Worm (Caenorhabditis elegans) whole organism, late embryonic: ENCODE data around the gene C37H5.13.

Experiments
- C08G9.2 ChIP-seq: sonication (generic microtip); optimal IDR thresholded peaks from 2 replicates; lab custom pipeline; 2016; ENCODE audit warnings: mild to moderate bottlenecking, missing genetic modification characterization, moderate library complexity, missing compliant biosample characterization
- C38D4.7 ChIP-seq: fragments of 200-800 bp; sonication (Bioruptor generic); optimal IDR thresholded peaks from 2 replicates; lab custom pipeline; 2018; ENCODE audit warnings: mild to moderate bottlenecking, missing genetic modification characterization, moderate library complexity, missing compliant biosample characterization
- F13H6.1 ChIP-seq: sonication (generic microtip); optimal IDR thresholded peaks from 2 replicates; lab custom pipeline; 2016; ENCODE audit warnings: missing genetic modification characterization, missing compliant biosample characterization
- K02D7.2 ChIP-seq: sonication (generic microtip); optimal IDR thresholded peaks from 2 replicates; lab custom pipeline; 2017; ENCODE audit warnings: mild to moderate bottlenecking, missing genetic modification characterization, missing compliant biosample characterization
- T23F11.4 ChIP-seq: fragments of 200-800 bp; sonication (Bioruptor generic); optimal IDR thresholded peaks from 2 replicates; lab custom pipeline; 2018; ENCODE audit warnings: mild to moderate bottlenecking, missing genetic modification characterization, missing compliant biosample characterization
- ahr-1 ChIP-seq: sonication (generic microtip); optimal IDR thresholded peaks from 2 replicates; lab custom pipeline; 2016; ENCODE audit warnings: missing genetic modification characterization, missing compliant biosample characterization
- ceh-18 ChIP-seq: sonication (generic microtip); optimal IDR thresholded peaks from 2 replicates; lab custom pipeline; 2016; ENCODE audit warnings: missing genetic modification characterization, missing compliant biosample characterization
- ceh-19 ChIP-seq: fragments of 200-800 bp; sonication (Bioruptor generic); optimal IDR thresholded peaks from 2 replicates; lab custom pipeline; 2018; ENCODE audit warnings: mild to moderate bottlenecking, missing genetic modification characterization, missing compliant biosample characterization
- ceh-2 ChIP-seq: sonication (generic microtip); optimal IDR thresholded peaks from 2 replicates; lab custom pipeline; 2016; ENCODE audit warnings: missing genotype, missing genetic modification characterization, missing compliant biosample characterization
- ceh-24 ChIP-seq: sonication (generic microtip); optimal IDR thresholded peaks from 2 replicates; lab custom pipeline; 2016; ENCODE audit warnings: mild to moderate bottlenecking, missing genetic modification characterization, missing compliant biosample characterization
- ceh-31 ChIP-seq: sonication (generic microtip); optimal IDR thresholded peaks from 2 replicates; lab custom pipeline; 2016; ENCODE audit warnings: missing genetic modification characterization, missing compliant biosample characterization
- ceh-34 ChIP-seq: sonication (generic microtip); optimal IDR thresholded peaks from 2 replicates; lab custom pipeline; 2016; ENCODE audit warnings: mild to moderate bottlenecking, missing genetic modification characterization, missing compliant biosample characterization
- ceh-45 ChIP-seq: fragments of 200-800 bp; sonication (Bioruptor generic); IDR thresholded peaks from 2 replicates; pipeline ENCODE4 v1.3.6; 2022; ENCODE audit warnings: missing genetic modification reagents, missing genetic modification characterization, missing compliant biosample characterization
- ceh-6 ChIP-seq: fragments of 200-800 bp; sonication (Bioruptor generic); optimal IDR thresholded peaks from 2 replicates; lab custom pipeline; 2018; ENCODE audit warnings: mild to moderate bottlenecking, missing genetic modification characterization, missing compliant biosample characterization
- ceh-9 ChIP-seq: sonication (generic microtip); optimal IDR thresholded peaks from 2 replicates; lab custom pipeline; 2016; ENCODE audit warnings: mild to moderate bottlenecking, missing genetic modification characterization, inconsistent platforms, missing compliant biosample characterization
- che-1 ChIP-seq: sonication (generic microtip); optimal IDR thresholded peaks from 2 replicates; lab custom pipeline; 2016; ENCODE audit warnings: mild to moderate bottlenecking, missing genetic modification characterization, missing compliant biosample characterization
- dmd-4 ChIP-seq: sonication (generic microtip); optimal IDR thresholded peaks from 2 replicates; lab custom pipeline; 2016; ENCODE audit warnings: borderline replicate concordance, missing genetic modification characterization, missing compliant biosample characterization
- dve-1 ChIP-seq: sonication (generic microtip); optimal IDR thresholded peaks from 2 replicates; lab custom pipeline; 2017; ENCODE audit warnings: antibody characterized with exemption, mild to moderate bottlenecking, missing genetic modification characterization, missing compliant biosample characterization
- elt-2 ChIP-seq: sonication (generic microtip); optimal IDR thresholded peaks from 2 replicates; lab custom pipeline; 2016; ENCODE audit warnings: missing genetic modification reagents, missing genetic modification characterization, missing compliant biosample characterization
- elt-4 ChIP-seq: sonication (generic microtip); optimal IDR thresholded peaks from 2 replicates; lab custom pipeline; 2016; ENCODE audit warnings: missing genetic modification characterization, missing compliant biosample characterization
- eyg-1 ChIP-seq: sonication (generic microtip); optimal IDR thresholded peaks from 2 replicates; lab custom pipeline; 2016; ENCODE audit warnings: missing genotype, missing genetic modification characterization, missing compliant biosample characterization
- fkh-10 ChIP-seq: fragments of 150-350 bp; optimal IDR thresholded peaks from 2 replicates; lab custom pipeline; 2014; ENCODE audit warnings: missing biosample characterization, missing genetic modification reagents, missing genetic modification characterization
- hlh-30 ChIP-seq: sonication (generic microtip); optimal IDR thresholded peaks from 2 replicates; lab custom pipeline; 2017; ENCODE audit warnings: antibody characterized with exemption, missing genetic modification characterization, missing compliant biosample characterization; ENCODE audit not compliant: insufficient read depth
- hlh-8 ChIP-seq: sonication (generic microtip); optimal IDR thresholded peaks from 2 replicates; lab custom pipeline; 2016; ENCODE audit warnings: missing genotype, missing genetic modification characterization, missing compliant biosample characterization
- lim-6 ChIP-seq: sonication (generic microtip); optimal IDR thresholded peaks from 2 replicates; lab custom pipeline; 2016; ENCODE audit warnings: missing genetic modification characterization, missing compliant biosample characterization
- mec-3 ChIP-seq: sonication (generic microtip); optimal IDR thresholded peaks from 2 replicates; lab custom pipeline; 2016; ENCODE audit warnings: borderline replicate concordance, missing genetic modification characterization, missing compliant biosample characterization
- nfya-1 ChIP-seq: sonication (generic microtip); optimal IDR thresholded peaks from 2 replicates; lab custom pipeline; 2017; ENCODE audit warnings: missing genetic modification characterization, mild to moderate bottlenecking, missing compliant biosample characterization, antibody characterized with exemption, moderate library complexity
- nhr-11 ChIP-seq: fragments of 150-350 bp; optimal IDR thresholded peaks from 2 replicates; lab custom pipeline; 2014; ENCODE audit warnings: missing biosample characterization, missing genetic modification characterization
- npax-4 ChIP-seq: sonication (generic microtip); optimal IDR thresholded peaks from 2 replicates; lab custom pipeline; 2016; ENCODE audit warnings: missing genetic modification characterization, missing compliant biosample characterization
- pros-1 ChIP-seq: fragments of 150-350 bp; optimal IDR thresholded peaks from 2 replicates; lab custom pipeline; 2014; ENCODE audit warnings: missing biosample characterization, missing genetic modification reagents, missing genetic modification characterization
- ref-2 ChIP-seq: sonication (generic microtip); optimal IDR thresholded peaks from 2 replicates; lab custom pipeline; 2016; ENCODE audit warnings: missing genetic modification characterization, missing compliant biosample characterization
- sox-2 ChIP-seq: fragments of 200-800 bp; sonication (Bioruptor generic); IDR thresholded peaks from 2 replicates; pipeline ENCODE4 v1.3.6; 2022; ENCODE audit warnings: missing genetic modification reagents, missing genetic modification characterization, missing compliant biosample characterization
- sox-4 ChIP-seq: sonication (generic microtip); optimal IDR thresholded peaks from 2 replicates; lab custom pipeline; 2017; ENCODE audit warnings: mild to moderate bottlenecking, missing genetic modification characterization, inconsistent platforms, missing compliant biosample characterization
- tbx-2 ChIP-seq: sonication (generic microtip); optimal IDR thresholded peaks from 2 replicates; lab custom pipeline; 2016; ENCODE audit warnings: missing genetic modification characterization, missing compliant biosample characterization
- ttx-3 ChIP-seq: sonication (generic microtip); optimal IDR thresholded peaks from 2 replicates; lab custom pipeline; 2016; ENCODE audit warnings: missing genetic modification reagents, missing genetic modification characterization, missing compliant biosample characterization
- unc-3 ChIP-seq, 2 experiments: fragments of 200-800 bp in 1 of 2; sonication (Bioruptor generic) in 1 of 2; sonication (generic microtip) in 1 of 2; conservative IDR thresholded peaks in 1 of 2; optimal IDR thresholded peaks in 1 of 2; 2 replicates each; pipeline versions ENCODE4 v1.3.6 to Lab custom; 2016 to 2022; ENCODE audit warnings: missing compliant biosample characterization in 2 of 2, missing genetic modification characterization in 2 of 2, missing genetic modification reagents in 1 of 2
- unc-42 ChIP-seq: sonication (generic microtip); optimal IDR thresholded peaks from 2 replicates; lab custom pipeline; 2016; ENCODE audit warnings: missing genotype, missing genetic modification characterization, missing compliant biosample characterization
- unc-55 ChIP-seq: sonication (generic microtip); optimal IDR thresholded peaks from 2 replicates; lab custom pipeline; 2017; ENCODE audit warnings: missing biosample characterization, missing genetic modification reagents, missing genetic modification characterization
- zip-5 ChIP-seq: sonication (generic microtip); optimal IDR thresholded peaks from 2 replicates; lab custom pipeline; 2016; ENCODE audit warnings: missing genetic modification characterization, missing compliant biosample characterization

C37H5.13 gene

DNA sequence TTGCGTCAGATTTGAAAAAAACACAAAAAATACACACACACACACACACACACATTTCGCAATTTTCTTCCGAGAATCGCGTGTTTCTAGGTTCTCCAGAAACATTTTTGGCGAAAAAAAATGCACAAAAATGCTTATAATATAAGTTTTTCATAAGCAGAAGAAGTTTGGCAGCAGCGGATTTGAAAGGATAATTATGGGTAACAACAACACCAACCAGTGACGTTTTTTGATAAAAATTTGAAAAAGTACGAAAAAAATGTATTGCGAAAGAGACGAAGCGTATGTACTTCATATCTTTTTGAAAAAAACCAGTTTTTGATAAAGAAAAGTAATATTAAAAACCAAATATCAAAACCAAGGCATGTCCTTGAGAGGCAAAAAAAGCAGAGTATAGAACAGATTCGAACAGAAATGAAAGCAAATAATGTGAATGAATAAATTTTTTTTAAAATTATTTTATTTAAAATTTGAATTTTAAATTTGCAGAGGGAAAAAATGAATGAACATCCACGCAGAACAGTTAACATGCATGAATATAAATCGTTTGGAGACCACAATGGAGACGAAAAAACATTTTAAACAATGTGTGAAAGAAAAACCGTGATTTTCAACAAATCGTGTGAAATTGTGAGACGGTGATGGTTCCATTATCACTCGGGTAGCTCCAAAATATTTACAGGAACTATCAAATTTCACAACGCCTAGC lies 38.9 kb downstream of the C37H5.13 start:
- TF ChIP-seq nhr-11 (tag; lab: Kevin White, UChicago) (no peak), dmd-4 (tag; lab: Kevin White, UChicago) (no peak), mec-3 (tag; lab: Kevin White, UChicago) (no peak), ceh-6 (GFP tag; lab: Kevin White, UChicago) (no peak), fkh-10 (no peak)
- TF ChIP-seq, all 69 proteins: peak for 0

- no peak for TF ChIP-seq K02D7.2 (tag; lab: Kevin White, UChicago)
- TF ChIP-seq elt-2 (tag; lab: Kevin White, UChicago), result no peak
- TF ChIP-seq npax-4 (tag; lab: Kevin White, UChicago), result no peak
- TF ChIP-seq F13H6.1, result no peak
- no peak for TF ChIP-seq ceh-6 (GFP tag; lab: Kevin White, UChicago)
- no peak for TF ChIP-seq C08G9.2 (tag; lab: Kevin White, UChicago)
- TF ChIP-seq hlh-8, result no peak
- no peak for TF ChIP-seq tbx-2 (tag; lab: Kevin White, UChicago)
- no peak for TF ChIP-seq dve-1 (tag; lab: Kevin White, UChicago)
- TF ChIP-seq C38D4.7 (GFP tag; lab: Kevin White, UChicago), result no peak
- no peak for TF ChIP-seq ahr-1
- no peak for TF ChIP-seq ref-2 (tag; lab: Kevin White, UChicago)
- no peak for TF ChIP-seq elt-4 (tag; lab: Kevin White, UChicago)
- TF ChIP-seq sox-2 (GFP tag; lab: Robert Waterston, UW), result no peak
- no peak for TF ChIP-seq ceh-24 (tag; lab: Kevin White, UChicago)
- TF ChIP-seq sox-4 (tag; lab: Kevin White, UChicago), result no peak
- no peak for TF ChIP-seq ceh-18 (tag; lab: Kevin White, UChicago)
- no peak for TF ChIP-seq zip-5 (tag; lab: Kevin White, UChicago)
- no peak for TF ChIP-seq che-1
- TF ChIP-seq eyg-1 (tag; lab: Kevin White, UChicago), result no peak
These were observed 39.5 kb downstream of the C37H5.13 start, which contains the start of gene adss-1 for ce11 chrV:4823323-4823682. adss-1 (minus strand) TSS chrV:4823423.

DNA sequence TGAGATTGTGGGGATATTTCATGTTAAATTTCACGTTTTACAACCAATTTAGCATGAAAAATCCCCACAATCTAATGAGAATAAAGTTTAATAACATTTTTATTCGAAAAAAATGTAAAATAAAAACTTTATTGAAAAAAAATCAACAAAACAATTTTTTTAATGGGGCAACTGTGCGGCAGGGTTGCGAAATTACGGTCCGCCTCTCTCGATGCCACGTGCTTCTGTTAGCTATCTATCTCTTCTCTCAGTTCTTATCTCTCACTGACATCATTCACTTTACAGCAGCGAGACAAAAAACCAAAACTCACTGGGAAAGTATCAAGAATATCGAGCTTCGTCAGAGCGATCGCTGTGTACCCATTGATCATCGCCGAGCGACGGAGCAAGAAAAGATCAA lies 42.2 kb downstream of the C37H5.13 start:
- TF ChIP-seq ceh-45 (GFP tag; lab: Robert Waterston, UW) (no peak), unc-3 (GFP tag; conservative IDR thresholded peaks at IDR 0.05; lab: Robert Waterston, UW) (no peak), unc-3 (tag; optimal IDR thresholded peaks at IDR 0.05; lab: Kevin White, UChicago) (no peak), ttx-3 (tag; lab: Kevin White, UChicago) (no peak), mec-3 (tag; lab: Kevin White, UChicago) (no peak), eyg-1 (tag; lab: Kevin White, UChicago) (no peak)

- TF ChIP-seq fkh-10 (no peak), lim-6 (tag; lab: Kevin White, UChicago) (no peak)
These were observed 44.2 kb downstream of the C37H5.13 start, which contains the start of gene ccep-97 for ce11 chrV:4818563-4818962. ccep-97 (minus strand) TSS chrV:4818663.

DNA sequence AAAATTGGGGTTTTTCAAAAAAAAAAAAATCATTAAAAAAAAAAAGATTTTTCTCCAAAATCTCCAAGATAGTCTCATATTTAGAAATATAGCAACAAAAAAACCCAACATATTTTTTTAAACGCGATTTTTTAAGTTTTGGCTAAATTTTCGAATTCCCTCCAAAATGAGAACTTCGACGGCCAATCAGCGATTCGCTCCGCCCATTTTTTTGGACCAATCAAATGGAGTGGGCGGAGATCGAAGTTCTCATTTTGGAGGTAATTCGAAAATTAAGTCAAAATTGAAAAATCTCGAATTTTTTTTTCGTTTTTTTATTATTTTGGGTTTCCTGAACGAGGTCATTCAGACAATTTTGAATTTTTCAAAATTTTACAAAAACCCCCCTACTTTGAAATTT lies 48.9 kb downstream of the C37H5.13 start:
- peak; percentile 53 for TF ChIP-seq nfya-1 (tag; lab: Kevin White, UChicago)
- no peak for TF ChIP-seq ceh-9
- TF ChIP-seq, all 69 proteins: peak for 1

- TF ChIP-seq ceh-31 (tag; lab: Kevin White, UChicago) (peak; percentile 57), unc-55 (GFP tag; lab: Kevin White, UChicago) (peak; percentile 43), T23F11.4 (no peak), nfya-1 (tag; lab: Kevin White, UChicago) (peak; percentile 56), ceh-19 (GFP tag; lab: Kevin White, UChicago) (peak; percentile 31), ceh-18 (tag; lab: Kevin White, UChicago) (peak; percentile 43), fkh-10 (no peak), pros-1 (peak; percentile 43), ceh-34 (tag; lab: Kevin White, UChicago) (peak; percentile 29), ceh-2 (peak; percentile 26), npax-4 (tag; lab: Kevin White, UChicago) (no peak), hlh-8 (peak; percentile 4), unc-42 (tag; lab: Kevin White, UChicago) (peak; percentile 24), tbx-2 (tag; lab: Kevin White, UChicago) (peak; percentile 40), hlh-30 (tag; lab: Kevin White, UChicago) (no peak)
These were observed 52.1 kb downstream of the C37H5.13 start for ce11 chrV:4810653-4811052.
